Worm (Caenorhabditis elegans) whole organism, midembryonic: ENCODE results near the gene R08F11.7.

Experiments used
- T22C8.4 ChIP-seq: fragments of 200-800 bp; sonication (Bioruptor generic); IDR thresholded peaks from 2 replicates; pipeline ENCODE4 v1.3.6; 2022; ENCODE audit warnings: missing genetic modification characterization, missing compliant biosample characterization
- cog-1 ChIP-seq: sonication (generic microtip); optimal IDR thresholded peaks from 2 replicates; lab custom pipeline; 2016; ENCODE audit warnings: missing genetic modification characterization, missing compliant biosample characterization
- flt-1 ChIP-seq: fragments of 200-800 bp; sonication (Bioruptor generic); IDR thresholded peaks from 2 replicates; pipeline ENCODE4 v1.3.6; 2022; ENCODE audit warnings: missing genetic modification characterization, missing compliant biosample characterization
- klf-2 ChIP-seq: fragments of 200-800 bp; sonication (Bioruptor generic); conservative IDR thresholded peaks from 2 replicates; pipeline ENCODE4 v1.3.6; 2022; ENCODE audit warnings: missing genetic modification reagents, missing genetic modification characterization, missing compliant biosample characterization
- med-1 ChIP-seq: sonication (generic microtip); optimal IDR thresholded peaks from 2 replicates; lab custom pipeline; 2017; ENCODE audit warnings: missing genetic modification characterization, mild to moderate bottlenecking, missing compliant biosample characterization, antibody characterized with exemption, missing genetic modification reagents; ENCODE audit not compliant: insufficient read depth
- ref-1 ChIP-seq: fragments of 200-800 bp; sonication (Bioruptor generic); conservative IDR thresholded peaks from 2 replicates; pipeline ENCODE4 v1.3.6; 2022; ENCODE audit warnings: missing genetic modification reagents, missing genetic modification characterization, missing compliant biosample characterization
- tab-1 ChIP-seq: fragments of 200-800 bp; sonication (Bioruptor generic); IDR thresholded peaks from 2 replicates; pipeline ENCODE4 v1.3.6; 2022; ENCODE audit warnings: missing genetic modification characterization, missing compliant biosample characterization
- ztf-23 ChIP-seq: fragments of 200-800 bp; sonication (Bioruptor generic); IDR thresholded peaks from 2 replicates; pipeline ENCODE4 v1.3.6; 2022; ENCODE audit warnings: missing genetic modification reagents, missing genetic modification characterization, missing compliant biosample characterization
- ztf-29 ChIP-seq: fragments of 200-800 bp; sonication (Bioruptor generic); IDR thresholded peaks from 2 replicates; pipeline ENCODE4 v1.3.6; 2022; ENCODE audit warnings: missing genetic modification reagents, missing genetic modification characterization, missing compliant biosample characterization

R08F11.7 gene

DNA sequence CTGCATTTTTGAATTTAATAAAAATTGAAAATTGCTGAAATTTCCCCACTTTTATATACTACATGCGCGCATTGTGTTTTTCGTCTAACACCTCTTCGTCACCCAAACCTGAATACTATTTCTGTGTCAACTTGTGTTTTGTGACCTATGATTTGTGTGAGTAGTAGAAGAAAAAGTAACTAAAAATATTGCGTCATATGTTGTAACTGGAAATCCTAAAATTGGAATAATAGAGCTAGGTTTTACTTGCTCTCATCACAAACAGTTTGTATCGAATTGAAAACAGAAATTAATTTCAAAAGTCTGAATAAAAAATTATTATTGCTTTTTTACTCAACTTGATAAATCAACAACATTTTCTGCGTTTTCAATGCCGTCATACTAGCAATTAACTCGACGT, 15.6 kb downstream of the R08F11.7 start, which contains the start of gene R08F11.4:
Gene R08F11.4, minus strand, starts transcription at position 29 of the 400 bp plus-strand sequence.
- TF ChIP-seq cog-1 (tag; lab: Kevin White, UChicago) (no peak), tab-1 (no peak), ztf-23 (GFP tag; lab: Robert Waterston, UW) (no peak), klf-2 (GFP tag; lab: Robert Waterston, UW) (no peak), T22C8.4 (GFP tag; lab: Robert Waterston, UW) (no peak), ztf-29 (GFP tag; lab: Robert Waterston, UW) (no peak), ref-1 (GFP tag; lab: Robert Waterston, UW) (no peak), flt-1 (no peak)

DNA sequence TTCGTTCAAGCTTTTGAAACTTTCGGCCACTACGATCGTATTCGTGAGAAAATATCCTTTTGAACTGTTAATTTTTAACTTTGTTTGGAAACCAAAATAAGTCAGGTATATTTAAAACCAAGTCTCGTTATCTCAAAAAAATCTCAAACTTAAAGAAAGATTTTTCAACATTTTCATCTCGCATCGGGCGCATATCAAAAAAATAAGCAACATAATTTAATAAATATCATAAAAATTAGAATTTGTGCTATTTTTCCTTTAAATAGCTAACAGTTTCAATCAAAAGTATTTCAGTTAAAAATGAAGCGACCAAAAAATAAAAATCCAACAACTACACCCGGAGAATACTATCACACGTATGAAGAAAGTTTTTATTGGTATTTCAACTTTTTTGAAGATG, 16.1 kb downstream of the R08F11.7 start, which contains the start of gene srw-7:
Gene srw-7, plus strand, starts transcription at position 301 of the 400 bp plus-strand sequence.
- TF ChIP-seq T22C8.4 (GFP tag; lab: Robert Waterston, UW): no peak
- no peak for TF ChIP-seq ztf-23 (GFP tag; lab: Robert Waterston, UW)
- TF ChIP-seq med-1: no peak
- TF ChIP-seq ref-1 (GFP tag; lab: Robert Waterston, UW): no peak
- no peak for TF ChIP-seq tab-1
- TF ChIP-seq flt-1: no peak
- TF ChIP-seq ztf-29 (GFP tag; lab: Robert Waterston, UW): no peak
- no peak for TF ChIP-seq klf-2 (GFP tag; lab: Robert Waterston, UW)
- TF ChIP-seq cog-1 (tag; lab: Kevin White, UChicago): no peak

- TF ChIP-seq flt-1 (no peak), ref-1 (GFP tag; lab: Robert Waterston, UW) (no peak), ztf-23 (GFP tag; lab: Robert Waterston, UW) (no peak), cog-1 (tag; lab: Kevin White, UChicago) (no peak), tab-1 (no peak), T22C8.4 (GFP tag; lab: Robert Waterston, UW) (no peak), klf-2 (GFP tag; lab: Robert Waterston, UW) (no peak), med-1 (no peak), ztf-29 (GFP tag; lab: Robert Waterston, UW) (no peak)
These were observed 18.0 kb downstream of the R08F11.7 start for ce11 chrV:3807846-3808245.

DNA sequence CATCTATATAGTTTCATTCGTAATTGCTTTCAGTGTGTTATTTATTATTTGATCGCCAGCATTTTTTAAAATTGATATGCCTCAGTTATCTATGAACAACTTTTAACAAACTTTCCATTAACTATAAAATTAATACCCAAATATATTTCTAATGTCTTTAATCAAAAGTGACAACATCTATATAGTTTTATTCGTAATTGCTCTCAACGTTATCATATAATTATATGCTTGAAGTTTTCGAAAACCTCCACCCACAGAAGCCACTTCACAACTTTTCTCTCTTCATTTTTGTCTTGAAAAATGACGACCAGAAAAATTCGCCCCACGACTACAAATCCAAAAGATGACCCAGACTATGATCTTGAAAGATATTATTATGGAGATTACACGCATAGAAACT, 18.5 kb downstream of the R08F11.7 start, which contains the start of gene srw-6:
Gene srw-6, plus strand, starts transcription at position 301 of the 400 bp plus-strand sequence.
- TF ChIP-seq ref-1 (GFP tag; lab: Robert Waterston, UW): no peak

ce11 chrV:3810035-3810434, 20.2 kb downstream of the R08F11.7 start:
- TF ChIP-seq ztf-23 (GFP tag; lab: Robert Waterston, UW) (no peak), tab-1 (no peak), med-1 (no peak), cog-1 (tag; lab: Kevin White, UChicago) (no peak), ztf-29 (GFP tag; lab: Robert Waterston, UW) (no peak), klf-2 (GFP tag; lab: Robert Waterston, UW) (no peak), ref-1 (GFP tag; lab: Robert Waterston, UW) (no peak), T22C8.4 (GFP tag; lab: Robert Waterston, UW) (no peak), flt-1 (no peak)

DNA sequence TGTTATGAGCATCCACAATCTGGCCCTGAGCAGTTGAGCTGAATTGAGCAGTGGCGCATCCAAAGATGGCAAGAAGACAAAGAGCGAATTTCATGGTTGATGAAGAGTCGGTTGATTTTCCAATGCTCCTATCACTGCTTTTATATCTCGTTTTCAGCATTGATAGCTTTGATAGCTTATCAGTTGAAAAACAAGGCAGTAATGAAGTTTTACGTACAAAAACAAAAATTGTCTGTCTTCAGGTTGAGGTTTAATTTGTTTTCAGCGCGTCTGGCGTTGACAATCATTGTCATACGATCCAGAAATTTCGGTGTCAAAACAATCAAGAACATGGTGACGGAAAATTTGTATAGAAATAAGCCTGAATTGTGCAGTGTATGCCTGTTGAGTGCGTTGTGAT, 21.7 kb downstream of the R08F11.7 start, which contains the start of gene scl-13:
Gene scl-13, minus strand, starts transcription at position 101 of the 400 bp plus-strand sequence.
- TF ChIP-seq ref-1 (GFP tag; lab: Robert Waterston, UW) (no peak), klf-2 (GFP tag; lab: Robert Waterston, UW) (no peak), med-1 (no peak), ztf-29 (GFP tag; lab: Robert Waterston, UW) (no peak), tab-1 (no peak), ztf-23 (GFP tag; lab: Robert Waterston, UW) (no peak), cog-1 (tag; lab: Kevin White, UChicago) (no peak), T22C8.4 (GFP tag; lab: Robert Waterston, UW) (no peak), flt-1 (no peak)

DNA sequence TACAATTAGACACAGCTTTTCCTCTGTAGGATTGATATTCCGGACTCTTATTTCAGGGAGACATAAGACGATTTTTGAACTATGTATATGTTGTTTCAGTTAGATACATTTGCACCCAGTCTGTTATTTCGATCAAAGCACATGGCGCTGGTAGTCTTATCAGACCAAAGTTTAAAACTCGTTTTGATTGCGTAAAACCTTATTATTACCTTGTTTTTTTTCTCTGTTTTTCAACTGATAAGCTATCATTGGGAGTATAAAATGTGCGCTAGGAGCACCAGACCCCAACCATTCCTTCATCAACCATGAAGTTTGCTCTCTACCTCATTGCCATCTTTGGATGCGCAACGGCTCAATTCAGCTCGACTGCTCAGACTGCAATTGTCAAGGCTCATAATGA, 22.4 kb downstream of the R08F11.7 start, which contains the start of gene scl-12:
Gene scl-12, plus strand, starts transcription at position 301 of the 400 bp plus-strand sequence.
- TF ChIP-seq cog-1 (tag; lab: Kevin White, UChicago): no peak
- no peak for TF ChIP-seq flt-1
- TF ChIP-seq ztf-29 (GFP tag; lab: Robert Waterston, UW): no peak
- no peak for TF ChIP-seq klf-2 (GFP tag; lab: Robert Waterston, UW)
- TF ChIP-seq tab-1: no peak
- TF ChIP-seq ztf-23 (GFP tag; lab: Robert Waterston, UW): no peak
- no peak for TF ChIP-seq med-1
- TF ChIP-seq ref-1 (GFP tag; lab: Robert Waterston, UW): no peak
- no peak for TF ChIP-seq T22C8.4 (GFP tag; lab: Robert Waterston, UW)

DNA sequence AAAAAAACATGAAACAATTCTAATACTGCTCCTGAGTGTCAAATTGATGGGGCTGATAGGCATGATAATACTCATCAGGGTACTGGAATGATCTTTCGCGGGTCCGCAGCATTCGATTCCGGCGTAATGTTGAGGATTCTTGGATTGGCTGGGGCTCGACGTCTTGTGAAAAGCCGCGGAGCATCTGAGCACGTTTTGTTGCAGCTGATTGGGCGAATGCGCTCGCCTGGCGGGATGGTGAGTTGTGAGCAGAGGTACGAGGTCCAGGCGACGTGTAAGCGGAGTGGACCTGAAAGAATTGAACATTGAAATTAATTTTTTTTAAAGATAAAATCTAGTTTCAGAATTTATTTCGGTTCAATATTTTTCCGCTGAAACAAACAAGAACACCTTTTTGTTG, 24.1 kb downstream of the R08F11.7 start:
- TF ChIP-seq ztf-29 (GFP tag; lab: Robert Waterston, UW) (no peak), ref-1 (GFP tag; lab: Robert Waterston, UW) (no peak), med-1 (no peak), klf-2 (GFP tag; lab: Robert Waterston, UW) (no peak), tab-1 (no peak), flt-1 (no peak), ztf-23 (GFP tag; lab: Robert Waterston, UW) (no peak), T22C8.4 (GFP tag; lab: Robert Waterston, UW) (no peak), cog-1 (tag; lab: Kevin White, UChicago) (no peak)

ce11 chrV:3814938-3815337, 25.1 kb downstream of the R08F11.7 start, which contains the start of gene H10D18.1:
TSS of gene H10D18.1 (plus strand) at chrV:3815214.
- no peak for TF ChIP-seq cog-1 (tag; lab: Kevin White, UChicago)
- no peak for TF ChIP-seq tab-1
- no peak for TF ChIP-seq med-1
- no peak for TF ChIP-seq ztf-29 (GFP tag; lab: Robert Waterston, UW)
- no peak for TF ChIP-seq ztf-23 (GFP tag; lab: Robert Waterston, UW)
- no peak for TF ChIP-seq T22C8.4 (GFP tag; lab: Robert Waterston, UW)
- TF ChIP-seq flt-1: no peak
- TF ChIP-seq klf-2 (GFP tag; lab: Robert Waterston, UW): no peak
- no peak for TF ChIP-seq ref-1 (GFP tag; lab: Robert Waterston, UW)

DNA sequence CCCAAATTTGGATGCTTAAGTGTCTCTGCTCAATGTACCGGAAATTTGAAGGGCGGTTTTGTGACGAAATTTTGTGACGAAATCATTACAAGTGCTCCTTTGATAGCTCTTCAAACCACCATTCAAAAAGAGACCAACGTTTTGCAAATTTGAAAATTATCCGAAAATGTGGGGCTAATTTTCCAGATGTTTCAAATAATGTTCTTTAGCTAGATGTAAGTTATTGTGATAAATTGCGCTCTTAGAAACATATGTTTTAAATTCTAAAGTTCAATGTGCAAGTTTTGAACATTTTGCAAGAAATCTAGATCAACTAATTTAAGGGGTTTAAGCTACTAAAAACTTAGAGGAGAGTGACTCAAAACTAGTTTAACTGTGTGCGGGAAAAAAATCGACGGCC, 31.0 kb downstream of the R08F11.7 start:
- TF ChIP-seq flt-1 (no peak), ref-1 (GFP tag; lab: Robert Waterston, UW) (no peak), cog-1 (tag; lab: Kevin White, UChicago) (no peak), T22C8.4 (GFP tag; lab: Robert Waterston, UW) (no peak), klf-2 (GFP tag; lab: Robert Waterston, UW) (no peak), ztf-29 (GFP tag; lab: Robert Waterston, UW) (no peak)
